Worm (Caenorhabditis elegans) whole organism, L2 larva: ENCODE results near the gene ZK154.1.

ENCODE experiments used
- blmp-1 ChIP-seq: sonication (generic microtip); optimal IDR thresholded peaks from 2 replicates; lab custom pipeline; 2017; ENCODE audit warnings: missing genetic modification characterization, mild to moderate bottlenecking, missing compliant biosample characterization, antibody characterized with exemption, moderate library complexity; ENCODE audit not compliant: insufficient read depth
- elt-1 ChIP-seq: fragments of 150-350 bp; optimal IDR thresholded peaks from 2 replicates; lab custom pipeline; 2014; ENCODE audit warnings: missing biosample characterization, missing genetic modification characterization
- elt-3 ChIP-seq: sonication (generic microtip); optimal IDR thresholded peaks from 2 replicates; lab custom pipeline; 2017; ENCODE audit warnings: missing biosample characterization, missing genetic modification characterization
- nhr-129 ChIP-seq: fragments of 150-350 bp; optimal IDR thresholded peaks from 2 replicates; lab custom pipeline; 2014; ENCODE audit warnings: missing biosample characterization, missing genetic modification characterization
- nhr-25 ChIP-seq: fragments of 150-350 bp; sonication (generic microtip); optimal IDR thresholded peaks from 3 replicates; lab custom pipeline; 2014; ENCODE audit warnings: missing biosample characterization, missing genetic modification characterization
- sma-9 ChIP-seq, 2 experiments: fragments of 150-350 bp in 1 of 2; sonication (generic microtip) in 1 of 2; optimal IDR thresholded peaks; 2 replicates each; lab custom pipeline; 2014 to 2016; ENCODE audit warnings: missing genetic modification characterization in 2 of 2, mild to moderate bottlenecking in 1 of 2, missing biosample characterization in 1 of 2, missing compliant biosample characterization in 1 of 2, missing genetic modification reagents in 1 of 2, moderate library complexity in 1 of 2

Gene ZK154.1

DNA sequence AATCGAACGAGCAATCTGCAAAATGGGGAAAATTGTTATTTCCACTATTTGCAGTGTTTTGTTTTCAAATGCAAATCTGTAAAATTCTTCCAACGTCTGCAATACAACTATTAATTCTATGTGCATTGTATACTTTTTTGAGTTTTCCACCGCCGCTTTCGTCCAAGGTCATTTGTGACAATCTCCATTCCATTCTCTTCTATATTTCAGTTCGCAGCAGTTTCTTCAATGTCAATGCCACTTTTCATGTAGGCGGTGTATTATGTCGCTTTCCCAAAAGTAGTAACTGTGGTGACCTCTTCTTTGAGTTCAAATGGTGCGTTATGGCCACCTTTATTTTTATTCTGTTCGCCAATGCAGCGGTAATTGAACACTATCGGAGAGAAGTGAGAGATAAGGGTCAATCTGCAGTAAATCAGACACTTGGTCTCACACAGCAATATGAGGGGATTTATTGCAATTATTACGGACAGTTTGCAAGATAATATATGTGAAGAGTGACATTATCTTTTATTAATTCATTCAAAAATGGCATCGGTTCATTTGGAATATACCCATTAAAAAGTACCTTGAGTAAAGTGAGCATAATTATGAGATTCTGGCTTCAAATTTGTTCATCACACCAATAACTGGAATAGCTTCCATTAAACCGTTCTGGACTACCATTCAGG is 47.3 kb downstream of the ZK154.1 start:
- TF ChIP-seq sma-9 (GFP tag; optimal IDR thresholded peaks at IDR 0.05; lab: Kevin White, UChicago) (peak; percentile 8), sma-9 (tag; optimal IDR thresholded peaks at IDR 0.05; lab: Kevin White, UChicago) (no peak), elt-3 (no peak), blmp-1 (peak; percentile 23), nhr-25 (tag; lab: Kevin White, UChicago) (peak; percentile 22), elt-1 (no peak)

- TF ChIP-seq nhr-129: no peak
These were observed 48.6 kb downstream of the ZK154.1 start for ce11 chrX:7827989-7828388.
